Worm (Caenorhabditis elegans) whole organism, young adult: ENCODE data around the gene Y37E11AL.3.

Experiments used
- B0035.1 ChIP-seq: sonication (generic microtip); optimal IDR thresholded peaks from 2 replicates; lab custom pipeline; 2016; ENCODE audit warnings: missing genetic modification characterization, mild to moderate bottlenecking, missing compliant biosample characterization, missing genotype, missing genetic modification reagents
- B0261.1 ChIP-seq: sonication (generic microtip); optimal IDR thresholded peaks from 2 replicates; lab custom pipeline; 2016; ENCODE audit warnings: mild to moderate bottlenecking, missing genetic modification characterization, moderate library complexity, missing compliant biosample characterization
- C06A6.2 ChIP-seq: fragments of 200-800 bp; sonication (Bioruptor generic); conservative IDR thresholded peaks from 2 replicates; pipeline ENCODE4 v1.3.6; 2022; ENCODE audit warnings: missing genetic modification characterization, missing compliant biosample characterization
- D2030.7 ChIP-seq: fragments of 200-800 bp; sonication (Bioruptor generic); IDR thresholded peaks from 2 replicates; pipeline ENCODE4 v1.3.6; 2022; ENCODE audit warnings: missing genetic modification reagents, missing genetic modification characterization, missing compliant biosample characterization
- F10E7.11 ChIP-seq: sonication (generic microtip); optimal IDR thresholded peaks from 2 replicates; lab custom pipeline; 2017; ENCODE audit warnings: mild to moderate bottlenecking, missing genetic modification characterization, moderate library complexity, missing compliant biosample characterization
- F22D6.2 ChIP-seq: sonication (generic microtip); optimal IDR thresholded peaks from 2 replicates; lab custom pipeline; 2016; ENCODE audit warnings: mild to moderate bottlenecking, missing genetic modification characterization, missing compliant biosample characterization
- F55B11.4 ChIP-seq: sonication (generic microtip); optimal IDR thresholded peaks from 2 replicates; lab custom pipeline; 2016; ENCODE audit warnings: missing compliant biosample characterization, missing genetic modification characterization, borderline replicate concordance; ENCODE audit not compliant: insufficient read depth
- F57C9.4 ChIP-seq: sonication (generic microtip); optimal IDR thresholded peaks from 2 replicates; lab custom pipeline; 2017; ENCODE audit warnings: mild to moderate bottlenecking, missing genetic modification characterization, missing compliant biosample characterization
- K11D2.4 ChIP-seq: fragments of 200-800 bp; sonication (Bioruptor generic); IDR thresholded peaks from 2 replicates; pipeline ENCODE4 v1.3.6; 2022; ENCODE audit warnings: missing genetic modification reagents, missing genetic modification characterization, missing compliant biosample characterization
- Y53F4B.3 ChIP-seq: fragments of 200-800 bp; sonication (Bioruptor generic); IDR thresholded peaks from 2 replicates; pipeline ENCODE4 v1.3.6; 2022; ENCODE audit warnings: missing genetic modification reagents, missing genetic modification characterization, missing compliant biosample characterization
- ZK185.1 ChIP-seq: sonication (generic microtip); optimal IDR thresholded peaks from 2 replicates; lab custom pipeline; 2016; ENCODE audit warnings: mild to moderate bottlenecking, missing genetic modification characterization, missing compliant biosample characterization; ENCODE audit not compliant: poor library complexity, severe bottlenecking
- akir-1 ChIP-seq: fragments of 200-800 bp; sonication (Bioruptor generic); optimal IDR thresholded peaks from 2 replicates; lab custom pipeline; 2018; ENCODE audit warnings: mild to moderate bottlenecking, missing genetic modification characterization, moderate library complexity, missing compliant biosample characterization
- athp-1 ChIP-seq: sonication (generic microtip); optimal IDR thresholded peaks from 2 replicates; lab custom pipeline; 2017; ENCODE audit warnings: mild to moderate bottlenecking, missing genetic modification characterization, missing compliant biosample characterization
- attf-3 ChIP-seq: fragments of 200-800 bp; sonication (Bioruptor generic); conservative IDR thresholded peaks from 2 replicates; pipeline ENCODE4 v1.3.6; 2022; ENCODE audit warnings: missing genetic modification reagents, missing genetic modification characterization, missing compliant biosample characterization
- bed-1 ChIP-seq: fragments of 200-800 bp; sonication (Bioruptor generic); IDR thresholded peaks from 2 replicates; pipeline ENCODE4 v1.3.6; 2022; ENCODE audit warnings: missing genetic modification reagents, missing genetic modification characterization, missing compliant biosample characterization
- ccch-3 ChIP-seq: fragments of 200-800 bp; sonication (Bioruptor generic); optimal IDR thresholded peaks from 2 replicates; lab custom pipeline; 2018; ENCODE audit warnings: mild to moderate bottlenecking, missing genetic modification characterization, missing compliant biosample characterization
- ceh-58 ChIP-seq: fragments of 200-800 bp; sonication (Bioruptor generic); IDR thresholded peaks from 2 replicates; pipeline ENCODE4 v1.3.6; 2022; ENCODE audit warnings: missing genetic modification characterization, missing compliant biosample characterization
- die-1 ChIP-seq: sonication (generic microtip); optimal IDR thresholded peaks from 2 replicates; lab custom pipeline; 2016; ENCODE audit warnings: missing genotype, mild to moderate bottlenecking, missing genetic modification characterization, missing compliant biosample characterization
- egl-44 ChIP-seq: fragments of 200-800 bp; sonication (Bioruptor generic); IDR thresholded peaks from 2 replicates; pipeline ENCODE4 v1.3.6; 2022; ENCODE audit warnings: missing genetic modification reagents, missing genetic modification characterization, missing compliant biosample characterization
- egrh-3 ChIP-seq: fragments of 200-800 bp; sonication (Bioruptor generic); IDR thresholded peaks from 2 replicates; pipeline ENCODE4 v1.3.6; 2022; ENCODE audit warnings: missing genetic modification reagents, missing genetic modification characterization, missing compliant biosample characterization
- him-1 ChIP-seq: sonication (generic microtip); optimal IDR thresholded peaks from 2 replicates; lab custom pipeline; 2016; ENCODE audit warnings: missing genotype, missing genetic modification reagents, missing genetic modification characterization, missing compliant biosample characterization
- hlh-12 ChIP-seq: sonication (generic microtip); optimal IDR thresholded peaks from 2 replicates; lab custom pipeline; 2016; ENCODE audit warnings: missing genetic modification characterization, missing compliant biosample characterization
- hlh-26 ChIP-seq: fragments of 200-800 bp; sonication (Bioruptor generic); conservative IDR thresholded peaks from 2 replicates; pipeline ENCODE4 v1.3.6; 2022; ENCODE audit warnings: missing genetic modification reagents, missing genetic modification characterization, missing compliant biosample characterization
- hmg-1.2 ChIP-seq: fragments of 200-800 bp; sonication (Bioruptor generic); IDR thresholded peaks from 2 replicates; pipeline ENCODE4 v1.3.6; 2022; ENCODE audit warnings: missing genetic modification reagents, missing genetic modification characterization, missing compliant biosample characterization
- hsf-1 ChIP-seq: fragments of 200-800 bp; sonication (Bioruptor generic); IDR thresholded peaks from 2 replicates; pipeline ENCODE4 v1.3.6; 2022; ENCODE audit warnings: missing genetic modification reagents, missing genetic modification characterization, missing compliant biosample characterization
- lag-1 ChIP-seq: fragments of 200-800 bp; sonication (Bioruptor generic); IDR thresholded peaks from 2 replicates; pipeline ENCODE4 v1.3.6; 2022; ENCODE audit warnings: missing genetic modification reagents, missing genetic modification characterization, missing compliant biosample characterization
- lin-35 ChIP-seq, 3 experiments: fragments of 150-350 bp in 2 of 3; sonication (generic microtip) in 1 of 3; optimal IDR thresholded peaks; 2 replicates each; lab custom pipeline; 2014 to 2018; ENCODE audit warnings: missing biosample characterization in 3 of 3, missing genetic modification characterization in 3 of 3, missing genetic modification reagents in 3 of 3
- rpc-1 ChIP-seq, 2 experiments: fragments of 150-350 bp in 1 of 2; sonication (generic microtip) in 1 of 2; optimal IDR thresholded peaks; 2 replicates each; lab custom pipeline; 2014 to 2018; ENCODE audit warnings: missing biosample characterization in 1 of 2, missing genetic modification characterization in 1 of 2, missing genetic modification reagents in 1 of 2, missing genotype in 1 of 2
- sptf-2 ChIP-seq: fragments of 200-800 bp; sonication (Bioruptor generic); optimal IDR thresholded peaks from 2 replicates; lab custom pipeline; 2018; ENCODE audit warnings: mild to moderate bottlenecking, missing genetic modification characterization, missing compliant biosample characterization
- tbp1 ChIP-seq: fragments of 200-800 bp; sonication (Bioruptor generic); optimal IDR thresholded peaks from 2 replicates; lab custom pipeline; 2018; ENCODE audit warnings: mild to moderate bottlenecking, missing genetic modification characterization, missing compliant biosample characterization
- unc-130 ChIP-seq: sonication (generic microtip); optimal IDR thresholded peaks from 2 replicates; lab custom pipeline; 2016; ENCODE audit warnings: missing genetic modification reagents, missing genetic modification characterization, missing compliant biosample characterization
- unc-62 ChIP-seq: fragments of 150-350 bp; optimal IDR thresholded peaks from 2 replicates; lab custom pipeline; 2014; ENCODE audit warnings: missing biosample characterization, missing genetic modification reagents, missing genetic modification characterization
- zfh-2 ChIP-seq: fragments of 200-800 bp; sonication (Bioruptor generic); conservative IDR thresholded peaks from 2 replicates; pipeline ENCODE4 v1.3.6; 2022; ENCODE audit warnings: missing genetic modification reagents, missing genetic modification characterization, missing compliant biosample characterization
- zim-3 ChIP-seq: sonication (generic microtip); optimal IDR thresholded peaks from 2 replicates; lab custom pipeline; 2017; ENCODE audit warnings: mild to moderate bottlenecking, missing genetic modification characterization, moderate library complexity, missing compliant biosample characterization
- ztf-28 ChIP-seq: fragments of 200-800 bp; sonication (Bioruptor generic); IDR thresholded peaks from 2 replicates; pipeline ENCODE4 v1.3.6; 2022; ENCODE audit warnings: missing genetic modification reagents, missing genetic modification characterization, missing compliant biosample characterization

Gene Y37E11AL.3

ce11 chrIV:3662863-3663262, 31.9 kb upstream of the Y37E11AL.3 start:
- TF ChIP-seq egrh-3 (GFP tag; lab: Robert Waterston, UW) (peak; percentile 28; the same call in 1 of the 2 replicates), zfh-2 (GFP tag; lab: Robert Waterston, UW) (peak; percentile 68), B0261.1 (tag; lab: Kevin White, UChicago) (no peak)
- TF ChIP-seq, all 124 proteins: peak for 2

DNA sequence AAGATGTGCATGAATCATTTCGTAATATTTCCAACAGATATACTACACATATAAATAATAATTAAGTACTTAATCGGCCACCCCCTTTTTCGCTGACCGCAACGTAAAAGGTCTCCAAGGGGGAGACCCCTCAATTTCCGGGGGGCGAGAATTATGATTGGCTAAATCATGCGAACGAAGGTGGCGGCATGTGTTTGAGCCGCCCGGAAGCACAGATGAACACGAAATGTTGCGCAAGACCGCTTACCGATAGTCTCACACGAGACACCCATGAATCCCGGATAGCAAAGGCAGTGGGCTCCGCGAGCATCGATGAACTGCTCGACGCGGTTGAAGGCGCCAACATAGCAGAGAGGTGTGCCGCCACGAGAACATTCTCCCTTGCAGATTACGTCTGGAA, 29.6 kb upstream of the Y37E11AL.3 start:
- TF ChIP-seq zfh-2 (GFP tag; lab: Robert Waterston, UW): peak; percentile 69
- no peak for TF ChIP-seq akir-1 (GFP tag; lab: Kevin White, UChicago)
- TF ChIP-seq, all 124 proteins: peak for 1

- no peak for TF ChIP-seq egrh-3 (GFP tag; lab: Robert Waterston, UW)
These were observed 28.2 kb upstream of the Y37E11AL.3 start for ce11 chrIV:3666543-3666942.

ce11 chrIV:3667796-3668195, 26.9 kb upstream of the Y37E11AL.3 start:
- TF ChIP-seq athp-1 (tag; lab: Kevin White, UChicago) (no peak), K11D2.4 (GFP tag; lab: Robert Waterston, UW) (no peak), lin-35 (GFP tag; optimal IDR thresholded peaks at IDR 0.05; lab: Kevin White, UChicago) (no peak), ZK185.1 (tag; lab: Kevin White, UChicago) (no peak), hlh-26 (no peak), C06A6.2 (GFP tag; lab: Robert Waterston, UW) (no peak)
- TF ChIP-seq, all 124 proteins: peak for 0

DNA sequence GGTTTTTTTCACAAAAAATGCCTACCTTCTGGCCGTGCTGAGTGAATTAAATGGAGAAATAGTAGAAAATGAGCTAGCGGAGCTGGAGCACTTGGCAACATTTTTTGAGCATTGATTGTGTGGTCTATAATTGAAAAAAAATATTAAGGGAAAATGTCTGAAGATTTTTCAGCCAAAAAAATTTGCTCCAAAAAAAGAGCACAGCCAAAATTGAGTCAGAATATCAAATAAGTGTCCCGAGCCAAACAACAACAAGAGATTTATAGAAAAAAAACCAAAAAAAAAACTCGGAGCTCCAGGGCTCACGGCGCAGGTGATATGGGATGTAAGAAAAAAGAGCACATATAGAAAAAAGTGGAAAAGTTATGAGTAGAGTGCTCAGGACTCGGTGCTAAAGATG, 26.1 kb upstream of the Y37E11AL.3 start, which contains the start of gene fmil-1:
TSS of gene fmil-1 (minus strand) at position 101 of the 400 bp plus-strand sequence.
- TF ChIP-seq D2030.7 (GFP tag; lab: Robert Waterston, UW) (no peak), bed-1 (no peak), him-1 (no peak), hlh-12 (tag; lab: Kevin White, UChicago) (no peak), attf-3 (no peak), unc-62 (GFP tag; lab: Kevin White, UChicago) (no peak)

- peak; percentile 93 for TF ChIP-seq hsf-1 (GFP tag; lab: Robert Waterston, UW)
These were observed 23.5 kb upstream of the Y37E11AL.3 start for ce11 chrIV:3671215-3671614.

ce11 chrIV:3681763-3682162, 13.0 kb upstream of the Y37E11AL.3 start:
- TF ChIP-seq F10E7.11 (tag; lab: Kevin White, UChicago) (no peak), hmg-1.2 (GFP tag; lab: Robert Waterston, UW) (peak; percentile 27; the same call in 1 of the 2 replicates), K11D2.4 (GFP tag; lab: Robert Waterston, UW) (no peak), ccch-3 (GFP tag; lab: Kevin White, UChicago) (no peak), B0261.1 (tag; lab: Kevin White, UChicago) (peak; percentile 63), tbp1 (peak; percentile 85), sptf-2 (GFP tag; lab: Kevin White, UChicago) (no peak), B0035.1 (no peak), D2030.7 (GFP tag; lab: Robert Waterston, UW) (no peak), zim-3 (no peak), lag-1 (GFP tag; lab: Robert Waterston, UW) (no peak), lin-35 (GFP tag; optimal IDR thresholded peaks at IDR 0.05; lab: Kevin White, UChicago) (no peak), F55B11.4 (tag; lab: Kevin White, UChicago) (no peak), rpc-1 (optimal IDR thresholded peaks at IDR 0.05; lab: Kevin White, UChicago) (peak; percentile 41), rpc-1 (tag; optimal IDR thresholded peaks at IDR 0.05; lab: Kevin White, UChicago) (peak; percentile 68), F22D6.2 (no peak), F57C9.4 (tag; lab: Kevin White, UChicago) (no peak), Y53F4B.3 (GFP tag; lab: Robert Waterston, UW) (no peak), ceh-58 (GFP tag; lab: Robert Waterston, UW) (no peak), egl-44 (no peak), unc-130 (GFP tag; lab: Kevin White, UChicago) (no peak), die-1 (no peak), hsf-1 (GFP tag; lab: Robert Waterston, UW) (no peak), ztf-28 (GFP tag; lab: Robert Waterston, UW) (no peak)
